Worm (Caenorhabditis elegans): ENCODE measurements around the gene nduf-2.2.

DNA sequence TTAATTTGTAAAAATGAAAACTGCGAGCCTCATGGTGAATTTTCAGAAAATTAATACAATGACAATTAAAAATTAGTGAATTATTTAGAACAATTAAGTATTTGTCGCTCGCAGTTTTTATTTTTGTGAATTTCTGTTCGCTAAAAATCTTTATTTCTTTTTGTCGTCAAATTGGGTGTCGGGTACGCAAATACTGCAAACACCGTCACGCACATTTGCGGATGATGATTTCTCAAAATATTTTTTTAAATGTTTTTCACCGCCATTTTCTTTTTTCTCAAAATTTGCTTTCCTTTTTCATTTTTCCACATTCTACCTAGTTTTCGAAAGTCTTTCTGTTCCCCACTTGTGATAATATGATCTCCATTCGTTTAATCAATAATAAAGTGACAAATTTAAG, 23.9 kb downstream of the nduf-2.2 start:
- TF ChIP-seq ama-1 (optimal IDR thresholded peaks at IDR 0.05) (no peak), ceh-9 (tag; optimal IDR thresholded peaks at IDR 0.05) (no peak)

All from whole organism, late embryonic.